Worm (Caenorhabditis elegans) whole organism, late embryonic: ENCODE measurements around the gene swsn-6.

Experiments
- T23F11.4 ChIP-seq: fragments of 200-800 bp; sonication (Bioruptor generic); optimal IDR thresholded peaks from 2 replicates; lab custom pipeline; 2018; ENCODE audit warnings: mild to moderate bottlenecking, missing genetic modification characterization, missing compliant biosample characterization
- Y22D7AL.16 ChIP-seq: sonication (generic microtip); optimal IDR thresholded peaks from 2 replicates; lab custom pipeline; 2016; ENCODE audit warnings: missing genetic modification characterization, missing compliant biosample characterization
- ceh-14 ChIP-seq: sonication (generic microtip); optimal IDR thresholded peaks from 2 replicates; lab custom pipeline; 2016; ENCODE audit warnings: missing genotype, missing genetic modification characterization, missing compliant biosample characterization
- ceh-31 ChIP-seq: sonication (generic microtip); optimal IDR thresholded peaks from 2 replicates; lab custom pipeline; 2016; ENCODE audit warnings: missing genetic modification characterization, missing compliant biosample characterization
- che-1 ChIP-seq: sonication (generic microtip); optimal IDR thresholded peaks from 2 replicates; lab custom pipeline; 2016; ENCODE audit warnings: mild to moderate bottlenecking, missing genetic modification characterization, missing compliant biosample characterization
- dmd-4 ChIP-seq: sonication (generic microtip); optimal IDR thresholded peaks from 2 replicates; lab custom pipeline; 2016; ENCODE audit warnings: borderline replicate concordance, missing genetic modification characterization, missing compliant biosample characterization
- fkh-10 ChIP-seq: fragments of 150-350 bp; optimal IDR thresholded peaks from 2 replicates; lab custom pipeline; 2014; ENCODE audit warnings: missing biosample characterization, missing genetic modification reagents, missing genetic modification characterization
- hlh-8 ChIP-seq: sonication (generic microtip); optimal IDR thresholded peaks from 2 replicates; lab custom pipeline; 2016; ENCODE audit warnings: missing genotype, missing genetic modification characterization, missing compliant biosample characterization
- nhr-11 ChIP-seq: fragments of 150-350 bp; optimal IDR thresholded peaks from 2 replicates; lab custom pipeline; 2014; ENCODE audit warnings: missing biosample characterization, missing genetic modification characterization
- tbx-7 ChIP-seq: sonication (generic microtip); optimal IDR thresholded peaks from 2 replicates; lab custom pipeline; 2016; ENCODE audit warnings: missing genotype, missing genetic modification characterization, missing compliant biosample characterization
- unc-55 ChIP-seq: sonication (generic microtip); optimal IDR thresholded peaks from 2 replicates; lab custom pipeline; 2017; ENCODE audit warnings: missing biosample characterization, missing genetic modification reagents, missing genetic modification characterization
- zip-5 ChIP-seq: sonication (generic microtip); optimal IDR thresholded peaks from 2 replicates; lab custom pipeline; 2016; ENCODE audit warnings: missing genetic modification characterization, missing compliant biosample characterization

- TF ChIP-seq nhr-11 (tag; lab: Kevin White, UChicago) (no peak), zip-5 (no peak), fkh-10 (GFP tag; lab: Kevin White, UChicago) (no peak), tbx-7 (no peak), hlh-8 (tag; lab: Kevin White, UChicago) (no peak), dmd-4 (tag; lab: Kevin White, UChicago) (no peak), che-1 (tag; lab: Kevin White, UChicago) (no peak), Y22D7AL.16 (no peak), T23F11.4 (GFP tag; lab: Kevin White, UChicago) (no peak), unc-55 (GFP tag; lab: Kevin White, UChicago) (no peak), ceh-14 (tag; lab: Kevin White, UChicago) (no peak), ceh-31 (no peak)
Observed at ce11 chrIV:5405345-5405744, 10.5 kb downstream of the swsn-6 start, which contains the start of gene ZK616.61.
